Worm (Caenorhabditis elegans): ENCODE data around the gene Y56A3A.31.

Gene Y56A3A.31

DNA sequence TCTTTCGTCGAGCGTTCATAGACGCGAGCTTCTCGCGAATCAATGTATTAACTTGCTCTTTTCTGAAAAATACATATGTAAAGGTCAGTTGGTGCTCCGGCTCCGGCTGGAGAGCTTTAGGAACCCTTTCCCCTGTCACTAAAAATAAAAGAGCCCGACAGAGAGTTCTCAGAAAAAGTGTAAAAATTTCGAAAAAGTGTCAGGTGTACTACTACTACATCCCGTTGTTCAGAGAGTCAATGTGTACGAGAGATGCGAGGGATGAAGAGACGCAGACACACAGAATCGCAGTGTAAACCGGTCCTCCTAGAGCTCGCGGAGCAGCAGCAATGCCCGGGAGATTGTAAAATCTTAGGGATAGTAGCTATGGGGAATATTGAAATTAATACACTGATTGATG is 31.6 kb upstream of the Y56A3A.31 start (continued):
- TF ChIP-seq unc-98 (GFP tag; IDR thresholded peaks at IDR 0.05) (peak; percentile 69), mdl-1 (tag; optimal IDR thresholded peaks at IDR 0.05) (peak in 1 of 2 experiments; percentile 2), ceh-82 (tag; optimal IDR thresholded peaks at IDR 0.05) (no peak), elt-3 (tag; optimal IDR thresholded peaks at IDR 0.05) (no peak), F16B12.6 (tag; optimal IDR thresholded peaks at IDR 0.05) (no peak), lin-35 (GFP tag; optimal IDR thresholded peaks at IDR 0.05) (no peak), egl-13 (tag; optimal IDR thresholded peaks at IDR 0.05) (no peak), sup-37 (GFP tag; optimal IDR thresholded peaks at IDR 0.05) (no peak), dpl-1 (GFP tag; optimal IDR thresholded peaks at IDR 0.05) (no peak), nhr-19 (GFP tag; conservative IDR thresholded peaks at IDR 0.05) (peak; percentile 64), ceh-8 (GFP tag; optimal IDR thresholded peaks at IDR 0.05) (no peak), zip-4 (GFP tag; optimal IDR thresholded peaks at IDR 0.05) (no peak), tbx-2 (tag; optimal IDR thresholded peaks at IDR 0.05) (no peak), blmp-1 (tag; optimal IDR thresholded peaks at IDR 0.05) (no peak), mab-9 (GFP tag; IDR thresholded peaks at IDR 0.05) (no peak), lsy-2 (tag; optimal IDR thresholded peaks at IDR 0.05) (peak; percentile 25 to 58), rnt-1 (tag; optimal IDR thresholded peaks at IDR 0.05) (peak; percentile 87), Y116A8C.19 (tag; optimal IDR thresholded peaks at IDR 0.05; ENCODE audit: borderline replicate concordance) (no peak), ztf-11 (tag; optimal IDR thresholded peaks at IDR 0.05) (no peak), elt-2 (tag; optimal IDR thresholded peaks at IDR 0.05) (no peak), sox-4 (tag; optimal IDR thresholded peaks at IDR 0.05) (no peak), efl-3 (GFP tag; optimal IDR thresholded peaks at IDR 0.05) (no peak), sptf-1 (tag; optimal IDR thresholded peaks at IDR 0.05) (no peak), dsc-1 (tag; optimal IDR thresholded peaks at IDR 0.05) (peak; percentile 10), ztf-4 (tag; optimal IDR thresholded peaks at IDR 0.05) (no peak), isw-1 (GFP tag; IDR thresholded peaks at IDR 0.05) (no peak), nhr-20 (tag; optimal IDR thresholded peaks at IDR 0.05) (peak; percentile 30), irx-1 (tag; optimal IDR thresholded peaks at IDR 0.05) (no peak), lin-39 (tag; optimal IDR thresholded peaks at IDR 0.05) (peak; percentile 40), unc-62 (GFP tag; optimal IDR thresholded peaks at IDR 0.05) (no peak), nhr-90 (tag; optimal IDR thresholded peaks at IDR 0.05; ENCODE audit: poor library complexity) (no peak), lin-15B (tag; optimal IDR thresholded peaks at IDR 0.05) (no peak), C34B4.2 (tag; optimal IDR thresholded peaks at IDR 0.05) (no peak), grh-1 (GFP tag; IDR thresholded peaks at IDR 0.05) (no peak), pax-3 (tag; optimal IDR thresholded peaks at IDR 0.05) (no peak), nhr-12 (tag; optimal IDR thresholded peaks at IDR 0.05) (no peak), snu-23 (GFP tag; optimal IDR thresholded peaks at IDR 0.05) (peak; percentile 64), vab-15 (tag; optimal IDR thresholded peaks at IDR 0.05) (no peak), nhr-71 (tag; optimal IDR thresholded peaks at IDR 0.05) (peak; percentile 88), C16A3.4 (tag; optimal IDR thresholded peaks at IDR 0.05) (no peak), ets-5 (GFP tag; IDR thresholded peaks at IDR 0.05) (no peak), egl-27 (tag; optimal IDR thresholded peaks at IDR 0.05) (no peak), mep-1 (tag; optimal IDR thresholded peaks at IDR 0.05) (no peak), nhr-28 (tag; optimal IDR thresholded peaks at IDR 0.05) (no peak), lir-3 (tag; optimal IDR thresholded peaks at IDR 0.05; ENCODE audit: poor library complexity) (no peak), zag-1 (tag; optimal IDR thresholded peaks at IDR 0.05) (no peak), pag-3 (tag; optimal IDR thresholded peaks at IDR 0.05; ENCODE audit: borderline replicate concordance, insufficient read depth) (no peak), lin-13 (GFP tag; optimal IDR thresholded peaks at IDR 0.05) (no peak)
